Worm (Caenorhabditis elegans) whole organism, L4 larva: ENCODE measurements around the gene gei-14.

ENCODE experiments used
- Y105C5A.15 ChIP-seq: fragments of 200-800 bp; sonication (Bioruptor generic); IDR thresholded peaks from 2 replicates; pipeline ENCODE4 v1.3.6; 2022; ENCODE audit warnings: missing genetic modification characterization, missing compliant biosample characterization
- aly-2 ChIP-seq: sonication (generic microtip); optimal IDR thresholded peaks from 2 replicates; lab custom pipeline; 2018; ENCODE audit warnings: missing biosample characterization, missing genetic modification characterization
- ceh-28 ChIP-seq: fragments of 150-350 bp; optimal IDR thresholded peaks from 2 replicates; lab custom pipeline; 2014; ENCODE audit warnings: missing biosample characterization, missing genetic modification reagents, missing genetic modification characterization
- fos-1 ChIP-seq: fragments of 150-350 bp; optimal IDR thresholded peaks from 2 replicates; lab custom pipeline; 2014; ENCODE audit warnings: missing biosample characterization, missing genetic modification characterization
- lin-29 ChIP-seq: fragments of 200-800 bp; sonication (Bioruptor generic); IDR thresholded peaks from 2 replicates; pipeline ENCODE4 v1.3.6; 2022; ENCODE audit warnings: missing genetic modification reagents, missing genetic modification characterization, missing compliant biosample characterization
- mdl-1 ChIP-seq, 2 experiments: fragments of 150-350 bp in 1 of 2; sonication (generic microtip) in 1 of 2; optimal IDR thresholded peaks; 2 replicates each; lab custom pipeline; 2014 to 2017; ENCODE audit warnings: missing biosample characterization in 2 of 2, missing genetic modification characterization in 2 of 2
- snpc-1.2 ChIP-seq: fragments of 200-800 bp; sonication (Bioruptor generic); IDR thresholded peaks from 2 replicates; pipeline ENCODE4 v1.3.6; 2022; ENCODE audit warnings: missing genetic modification reagents, missing genetic modification characterization, missing compliant biosample characterization
- unc-39 ChIP-seq: sonication (generic microtip); optimal IDR thresholded peaks from 2 replicates; lab custom pipeline; 2017; ENCODE audit warnings: missing biosample characterization, missing genetic modification characterization
- unc-62 ChIP-seq, 3 experiments: fragments of 150-350 bp in 1 of 3; sonication (generic microtip); optimal IDR thresholded peaks in 2 of 3; peaks in 1 of 3; 1 replicate in 1 of 3; 2 replicates in 2 of 3; lab custom pipeline; 2014 to 2017; ENCODE audit warnings: missing biosample characterization in 3 of 3, missing genetic modification characterization in 3 of 3, missing genetic modification reagents in 3 of 3, missing genotype in 1 of 3
- zag-1 ChIP-seq: fragments of 150-350 bp; optimal IDR thresholded peaks from 2 replicates; lab custom pipeline; 2014; ENCODE audit warnings: missing biosample characterization, missing genetic modification characterization
- ztf-11 ChIP-seq: fragments of 150-350 bp; optimal IDR thresholded peaks from 2 replicates; lab custom pipeline; 2014; ENCODE audit warnings: missing biosample characterization, missing genetic modification characterization
- ztf-7 ChIP-seq: fragments of 150-350 bp; optimal IDR thresholded peaks from 2 replicates; lab custom pipeline; 2014; ENCODE audit warnings: missing biosample characterization, missing genetic modification characterization

ce11 chrII:8308314-8308713 lies 32.3 kb upstream of the gei-14 start:
- no peak for TF ChIP-seq ztf-7
- no peak for TF ChIP-seq snpc-1.2 (GFP tag; lab: Robert Waterston, UW)
- no peak for TF ChIP-seq mdl-1 (tag; optimal IDR thresholded peaks at IDR 0.05; lab: Kevin White, UChicago)
- no peak for TF ChIP-seq unc-39 (tag; lab: Kevin White, UChicago)
- no peak for TF ChIP-seq aly-2 (tag; lab: Kevin White, UChicago)
- TF ChIP-seq unc-62 (GFP tag; optimal IDR thresholded peaks at IDR 0.05 in 1 of 2; lab: Kevin White, UChicago) = peak in 1 of 2 experiments; percentile 79
- TF ChIP-seq unc-62 (tag; optimal IDR thresholded peaks at IDR 0.05; lab: Kevin White, UChicago) = no peak
- TF ChIP-seq lin-29 (GFP tag; lab: Robert Waterston, UW) = no peak
- TF ChIP-seq fos-1 (tag; lab: Kevin White, UChicago) = no peak
- no peak for TF ChIP-seq ztf-11 (tag; lab: Kevin White, UChicago)
- TF ChIP-seq ceh-28 (tag; lab: Kevin White, UChicago) = no peak
- no peak for TF ChIP-seq Y105C5A.15 (GFP tag; lab: Robert Waterston, UW)
- no peak for TF ChIP-seq zag-1 (tag; lab: Kevin White, UChicago)
